Worm (Caenorhabditis elegans) whole organism, midembryonic: ENCODE results near the gene srd-74.

Source experiments
- T22C8.4 ChIP-seq: fragments of 200-800 bp; sonication (Bioruptor generic); IDR thresholded peaks from 2 replicates; pipeline ENCODE4 v1.3.6; 2022; ENCODE audit warnings: missing genetic modification characterization, missing compliant biosample characterization
- cog-1 ChIP-seq: sonication (generic microtip); optimal IDR thresholded peaks from 2 replicates; lab custom pipeline; 2016; ENCODE audit warnings: missing genetic modification characterization, missing compliant biosample characterization
- flt-1 ChIP-seq: fragments of 200-800 bp; sonication (Bioruptor generic); IDR thresholded peaks from 2 replicates; pipeline ENCODE4 v1.3.6; 2022; ENCODE audit warnings: missing genetic modification characterization, missing compliant biosample characterization
- klf-2 ChIP-seq: fragments of 200-800 bp; sonication (Bioruptor generic); conservative IDR thresholded peaks from 2 replicates; pipeline ENCODE4 v1.3.6; 2022; ENCODE audit warnings: missing genetic modification reagents, missing genetic modification characterization, missing compliant biosample characterization
- med-1 ChIP-seq: sonication (generic microtip); optimal IDR thresholded peaks from 2 replicates; lab custom pipeline; 2017; ENCODE audit warnings: missing genetic modification characterization, mild to moderate bottlenecking, missing compliant biosample characterization, antibody characterized with exemption, missing genetic modification reagents; ENCODE audit not compliant: insufficient read depth
- ref-1 ChIP-seq: fragments of 200-800 bp; sonication (Bioruptor generic); conservative IDR thresholded peaks from 2 replicates; pipeline ENCODE4 v1.3.6; 2022; ENCODE audit warnings: missing genetic modification reagents, missing genetic modification characterization, missing compliant biosample characterization

ce11 chrIII:11780183-11780664 is 1.7 kb upstream of the srd-74 start, which contains the start of gene C24H11.5:
- TF ChIP-seq flt-1 (no peak), T22C8.4 (GFP tag; lab: Robert Waterston, UW) (no peak), ref-1 (GFP tag; lab: Robert Waterston, UW) (no peak), med-1 (GFP tag; lab: Kevin White, UChicago) (no peak), klf-2 (GFP tag; lab: Robert Waterston, UW) (no peak), cog-1 (tag; lab: Kevin White, UChicago) (no peak)
